Fruit fly (Drosophila melanogaster) whole organism: ENCODE results near the gene Snx21.

Source experiments
- CG8478 ChIP-seq: fragments of >200 bp; optimal IDR thresholded peaks from 2 replicates; lab custom pipeline; 2018; ENCODE audit warnings: inconsistent platforms
- Dll ChIP-seq: fragments of >200 bp; optimal IDR thresholded peaks from 2 replicates; lab custom pipeline; 2017
- usp ChIP-seq: fragments of >200 bp; optimal IDR thresholded peaks from 2 replicates; lab custom pipeline; 2017; ENCODE audit warnings: missing biosample characterization, missing genetic modification characterization, mixed read lengths

- TF ChIP-seq CG8478 (lab: Kevin White, UChicago), result no peak
- no peak for TF ChIP-seq usp (GFP tag; lab: Kevin White, UChicago)
- no peak for TF ChIP-seq Dll (lab: Kevin White, UChicago)
Measured at dm6 chr2L:2757930-2758556, 7.4 kb downstream of the Snx21 start.
